Worm (Caenorhabditis elegans) whole organism, young adult: ENCODE results near the gene F38B2.4.
A peak's percentile ranks its signal among the peaks of the same experiment; 100 is the strongest.

Source experiments
- B0035.1 ChIP-seq: sonication (generic microtip); optimal IDR thresholded peaks from 2 replicates; lab custom pipeline; 2016; ENCODE audit warnings: missing genetic modification characterization, mild to moderate bottlenecking, missing compliant biosample characterization, missing genotype, missing genetic modification reagents
- B0261.1 ChIP-seq: sonication (generic microtip); optimal IDR thresholded peaks from 2 replicates; lab custom pipeline; 2016; ENCODE audit warnings: mild to moderate bottlenecking, missing genetic modification characterization, moderate library complexity, missing compliant biosample characterization
- B0336.3 ChIP-seq: fragments of 200-800 bp; sonication (Bioruptor generic); IDR thresholded peaks from 2 replicates; pipeline ENCODE4 v1.3.6; 2022; ENCODE audit warnings: missing genetic modification characterization, missing compliant biosample characterization
- F22D6.2 ChIP-seq: sonication (generic microtip); optimal IDR thresholded peaks from 2 replicates; lab custom pipeline; 2016; ENCODE audit warnings: mild to moderate bottlenecking, missing genetic modification characterization, missing compliant biosample characterization
- F33H1.4 ChIP-seq: fragments of 200-800 bp; sonication (Bioruptor generic); IDR thresholded peaks from 2 replicates; pipeline ENCODE4 v1.3.6; 2022; ENCODE audit warnings: missing genetic modification reagents, missing genetic modification characterization, missing compliant biosample characterization
- F37B4.10 ChIP-seq: fragments of 200-800 bp; sonication (Bioruptor generic); IDR thresholded peaks from 2 replicates; pipeline ENCODE4 v1.3.6; 2022; ENCODE audit warnings: missing genetic modification characterization, missing compliant biosample characterization
- F52B5.7 ChIP-seq: sonication (generic microtip); optimal IDR thresholded peaks from 2 replicates; lab custom pipeline; 2016; ENCODE audit warnings: mild to moderate bottlenecking, missing genetic modification characterization, missing compliant biosample characterization
- F57A8.1 ChIP-seq: fragments of 200-800 bp; sonication (Bioruptor generic); optimal IDR thresholded peaks from 2 replicates; lab custom pipeline; 2018; ENCODE audit warnings: mild to moderate bottlenecking, missing genetic modification characterization, moderate library complexity, missing compliant biosample characterization
- K12H6.12 ChIP-seq: fragments of 200-800 bp; sonication (Bioruptor generic); optimal IDR thresholded peaks from 2 replicates; lab custom pipeline; 2018; ENCODE audit warnings: mild to moderate bottlenecking, missing genetic modification characterization, missing compliant biosample characterization
- T07F8.4 ChIP-seq: sonication (generic microtip); optimal IDR thresholded peaks from 2 replicates; lab custom pipeline; 2016; ENCODE audit warnings: mild to moderate bottlenecking, missing genetic modification characterization, moderate library complexity, missing compliant biosample characterization
- T26A5.8 ChIP-seq: sonication (generic microtip); optimal IDR thresholded peaks from 2 replicates; lab custom pipeline; 2016; ENCODE audit warnings: missing genetic modification characterization, missing compliant biosample characterization
- Y53G8AR.9 ChIP-seq: fragments of 200-800 bp; sonication (Bioruptor generic); conservative IDR thresholded peaks from 2 replicates; pipeline ENCODE4 v1.3.6; 2022; ENCODE audit warnings: missing genetic modification reagents, missing genetic modification characterization, missing compliant biosample characterization
- Y67H2A.10 ChIP-seq: fragments of 200-800 bp; sonication (Bioruptor generic); conservative IDR thresholded peaks from 2 replicates; pipeline ENCODE4 v1.3.6; 2022; ENCODE audit warnings: missing genetic modification reagents, missing genetic modification characterization, missing compliant biosample characterization
- Y95B8A.8 ChIP-seq: fragments of 200-800 bp; sonication (Bioruptor generic); IDR thresholded peaks from 2 replicates; pipeline ENCODE4 v1.3.6; 2022; ENCODE audit warnings: missing genetic modification reagents, missing genetic modification characterization, missing compliant biosample characterization
- attf-3 ChIP-seq: fragments of 200-800 bp; sonication (Bioruptor generic); conservative IDR thresholded peaks from 2 replicates; pipeline ENCODE4 v1.3.6; 2022; ENCODE audit warnings: missing genetic modification reagents, missing genetic modification characterization, missing compliant biosample characterization
- attf-5 ChIP-seq: fragments of 200-800 bp; sonication (Bioruptor generic); optimal IDR thresholded peaks from 2 replicates; lab custom pipeline; 2018; ENCODE audit warnings: mild to moderate bottlenecking, missing genetic modification characterization, missing compliant biosample characterization
- bed-2 ChIP-seq: fragments of 200-800 bp; sonication (Bioruptor generic); IDR thresholded peaks from 2 replicates; pipeline ENCODE4 v1.3.6; 2022; ENCODE audit warnings: missing genetic modification reagents, missing genetic modification characterization, missing compliant biosample characterization
- cebp-2 ChIP-seq: fragments of 200-800 bp; sonication (Bioruptor generic); IDR thresholded peaks from 2 replicates; pipeline ENCODE4 v1.3.6; 2022; ENCODE audit warnings: missing genetic modification characterization, missing compliant biosample characterization
- ceh-100 ChIP-seq: fragments of 200-800 bp; sonication (Bioruptor generic); IDR thresholded peaks from 2 replicates; pipeline ENCODE4 v1.3.6; 2022; ENCODE audit warnings: missing genetic modification reagents, missing genetic modification characterization, missing compliant biosample characterization
- ceh-58 ChIP-seq: fragments of 200-800 bp; sonication (Bioruptor generic); IDR thresholded peaks from 2 replicates; pipeline ENCODE4 v1.3.6; 2022; ENCODE audit warnings: missing genetic modification characterization, missing compliant biosample characterization
- dpl-1 ChIP-seq: fragments of 150-350 bp; optimal IDR thresholded peaks from 2 replicates; lab custom pipeline; 2014; ENCODE audit warnings: missing biosample characterization, missing genetic modification reagents, missing genetic modification characterization
- egrh-3 ChIP-seq: fragments of 200-800 bp; sonication (Bioruptor generic); IDR thresholded peaks from 2 replicates; pipeline ENCODE4 v1.3.6; 2022; ENCODE audit warnings: missing genetic modification reagents, missing genetic modification characterization, missing compliant biosample characterization
- ekl-4 ChIP-seq: fragments of 200-800 bp; sonication (Bioruptor generic); IDR thresholded peaks from 2 replicates; pipeline ENCODE4 v1.3.6; 2022; ENCODE audit warnings: missing genetic modification reagents, missing genetic modification characterization, missing compliant biosample characterization
- ets-4 ChIP-seq: fragments of 200-800 bp; sonication (Bioruptor generic); optimal IDR thresholded peaks from 2 replicates; lab custom pipeline; 2018; ENCODE audit warnings: mild to moderate bottlenecking, missing genetic modification characterization, missing compliant biosample characterization
- gei-17 ChIP-seq: fragments of 200-800 bp; sonication (Bioruptor generic); optimal IDR thresholded peaks from 2 replicates; lab custom pipeline; 2018; ENCODE audit warnings: mild to moderate bottlenecking, missing genetic modification characterization, missing compliant biosample characterization
- him-1 ChIP-seq: sonication (generic microtip); optimal IDR thresholded peaks from 2 replicates; lab custom pipeline; 2016; ENCODE audit warnings: missing genotype, missing genetic modification reagents, missing genetic modification characterization, missing compliant biosample characterization
- hlh-12 ChIP-seq: sonication (generic microtip); optimal IDR thresholded peaks from 2 replicates; lab custom pipeline; 2016; ENCODE audit warnings: missing genetic modification characterization, missing compliant biosample characterization
- hmg-1.2 ChIP-seq: fragments of 200-800 bp; sonication (Bioruptor generic); IDR thresholded peaks from 2 replicates; pipeline ENCODE4 v1.3.6; 2022; ENCODE audit warnings: missing genetic modification reagents, missing genetic modification characterization, missing compliant biosample characterization
- hsf-1 ChIP-seq: fragments of 200-800 bp; sonication (Bioruptor generic); IDR thresholded peaks from 2 replicates; pipeline ENCODE4 v1.3.6; 2022; ENCODE audit warnings: missing genetic modification reagents, missing genetic modification characterization, missing compliant biosample characterization
- lag-1 ChIP-seq: fragments of 200-800 bp; sonication (Bioruptor generic); IDR thresholded peaks from 2 replicates; pipeline ENCODE4 v1.3.6; 2022; ENCODE audit warnings: missing genetic modification reagents, missing genetic modification characterization, missing compliant biosample characterization
- let-526 ChIP-seq: fragments of 200-800 bp; sonication (Bioruptor generic); IDR thresholded peaks from 2 replicates; pipeline ENCODE4 v1.3.6; 2022; ENCODE audit warnings: missing genetic modification reagents, missing genetic modification characterization, missing compliant biosample characterization
- lin-35 ChIP-seq, 3 experiments: fragments of 150-350 bp in 2 of 3; sonication (generic microtip) in 1 of 3; optimal IDR thresholded peaks; 2 replicates each; lab custom pipeline; 2014 to 2018; ENCODE audit warnings: missing biosample characterization in 3 of 3, missing genetic modification characterization in 3 of 3, missing genetic modification reagents in 3 of 3
- lir-1 ChIP-seq: fragments of 200-800 bp; sonication (Bioruptor generic); conservative IDR thresholded peaks from 2 replicates; pipeline ENCODE4 v1.3.6; 2022; ENCODE audit warnings: missing genetic modification reagents, missing genetic modification characterization, missing compliant biosample characterization
- madf-3 ChIP-seq: fragments of 200-800 bp; sonication (Bioruptor generic); IDR thresholded peaks from 2 replicates; pipeline ENCODE4 v1.3.6; 2022; ENCODE audit warnings: missing genetic modification reagents, missing genetic modification characterization, missing compliant biosample characterization
- madf-6 ChIP-seq: fragments of 200-800 bp; sonication (Bioruptor generic); IDR thresholded peaks from 2 replicates; pipeline ENCODE4 v1.3.6; 2022; ENCODE audit warnings: missing genetic modification reagents, missing genetic modification characterization, missing compliant biosample characterization
- madf-8 ChIP-seq: fragments of 200-800 bp; sonication (Bioruptor generic); conservative IDR thresholded peaks from 2 replicates; pipeline ENCODE4 v1.3.6; 2022; ENCODE audit warnings: missing genetic modification reagents, missing genetic modification characterization, missing compliant biosample characterization
- nhr-120 ChIP-seq: fragments of 200-800 bp; sonication (Bioruptor generic); IDR thresholded peaks from 2 replicates; pipeline ENCODE4 v1.3.6; 2022; ENCODE audit warnings: missing genetic modification characterization, missing compliant biosample characterization
- nhr-179 ChIP-seq: sonication (generic microtip); optimal IDR thresholded peaks from 2 replicates; lab custom pipeline; 2016; ENCODE audit warnings: mild to moderate bottlenecking, missing genetic modification characterization, missing compliant biosample characterization
- nhr-27 ChIP-seq: fragments of 200-800 bp; sonication (Bioruptor generic); optimal IDR thresholded peaks from 2 replicates; lab custom pipeline; 2018; ENCODE audit warnings: mild to moderate bottlenecking, missing genetic modification characterization, moderate library complexity, missing compliant biosample characterization
- nhr-80 ChIP-seq: sonication (generic microtip); optimal IDR thresholded peaks from 2 replicates; lab custom pipeline; 2016; ENCODE audit warnings: missing genetic modification characterization, missing compliant biosample characterization
- pbrm-1 ChIP-seq: fragments of 200-800 bp; sonication (Bioruptor generic); IDR thresholded peaks from 2 replicates; pipeline ENCODE4 v1.3.6; 2022; ENCODE audit warnings: missing genetic modification reagents, missing genetic modification characterization, missing compliant biosample characterization
- sdz-38 ChIP-seq: sonication (generic microtip); optimal IDR thresholded peaks from 2 replicates; lab custom pipeline; 2016; ENCODE audit warnings: missing genotype, missing genetic modification characterization, missing compliant biosample characterization
- snpc-1.1 ChIP-seq: sonication (generic microtip); optimal IDR thresholded peaks from 2 replicates; lab custom pipeline; 2017; ENCODE audit warnings: missing genetic modification characterization, mild to moderate bottlenecking, missing compliant biosample characterization, antibody characterized with exemption, moderate library complexity, missing genotype, missing genetic modification reagents; ENCODE audit not compliant: insufficient read depth
- snpc-3.4 ChIP-seq: sonication (generic microtip); optimal IDR thresholded peaks from 2 replicates; lab custom pipeline; 2017; ENCODE audit warnings: missing genetic modification characterization, mild to moderate bottlenecking, missing compliant biosample characterization, antibody characterized with exemption, moderate library complexity, missing genotype, missing genetic modification reagents
- somi-1 ChIP-seq: fragments of 200-800 bp; sonication (Bioruptor generic); optimal IDR thresholded peaks from 2 replicates; lab custom pipeline; 2018; ENCODE audit warnings: mild to moderate bottlenecking, missing genetic modification characterization, missing compliant biosample characterization
- tlf-1 ChIP-seq: fragments of 200-800 bp; sonication (Bioruptor generic); optimal IDR thresholded peaks from 2 replicates; lab custom pipeline; 2018; ENCODE audit warnings: mild to moderate bottlenecking, missing genetic modification characterization, missing compliant biosample characterization
- unc-62 ChIP-seq: fragments of 150-350 bp; optimal IDR thresholded peaks from 2 replicates; lab custom pipeline; 2014; ENCODE audit warnings: missing biosample characterization, missing genetic modification reagents, missing genetic modification characterization
- ztf-18 ChIP-seq: sonication (generic microtip); optimal IDR thresholded peaks from 2 replicates; lab custom pipeline; 2016; ENCODE audit warnings: missing genotype, mild to moderate bottlenecking, missing genetic modification characterization, missing compliant biosample characterization
- ztf-26 ChIP-seq: sonication (generic microtip); optimal IDR thresholded peaks from 2 replicates; lab custom pipeline; 2017; ENCODE audit warnings: missing genetic modification characterization, missing compliant biosample characterization
- ztf-3 ChIP-seq: fragments of 200-800 bp; sonication (Bioruptor generic); optimal IDR thresholded peaks from 2 replicates; lab custom pipeline; 2018; ENCODE audit warnings: mild to moderate bottlenecking, missing genetic modification characterization, missing compliant biosample characterization

The F38B2.4 gene

DNA sequence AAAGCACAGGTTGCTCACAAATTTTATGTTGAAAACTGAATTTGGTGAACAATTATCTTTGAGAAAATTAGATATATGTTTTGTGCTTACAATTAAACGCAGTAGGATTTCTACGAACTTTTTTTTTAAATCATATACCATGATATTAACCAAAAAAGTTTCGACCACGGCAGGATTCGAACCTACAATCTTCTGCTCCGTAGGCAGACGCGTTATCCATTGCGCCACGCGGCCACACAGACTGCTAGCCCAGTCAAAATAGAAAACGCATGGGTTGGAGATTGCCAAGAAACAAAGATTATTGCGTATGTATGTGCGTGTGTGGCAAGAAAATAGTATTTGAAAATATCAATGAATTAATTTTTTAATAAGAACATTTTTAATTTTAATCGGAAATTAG, 35.1 kb downstream of the F38B2.4 start (continued):
- TF ChIP-seq F37B4.10 (GFP tag; lab: Robert Waterston, UW) = no peak
- no peak for TF ChIP-seq ztf-3 (GFP tag; lab: Kevin White, UChicago)
- no peak for TF ChIP-seq F52B5.7 (tag; lab: Kevin White, UChicago)
- TF ChIP-seq ets-4 (GFP tag; lab: Kevin White, UChicago) = no peak
- TF ChIP-seq Y53G8AR.9 = no peak
- TF ChIP-seq attf-5 (GFP tag; lab: Kevin White, UChicago) = peak; percentile 40
- TF ChIP-seq gei-17 (GFP tag; lab: Kevin White, UChicago) = no peak
- peak; percentile 80 for TF ChIP-seq snpc-3.4 (tag; lab: Kevin White, UChicago)
- peak; percentile 55 for TF ChIP-seq K12H6.12 (tag; lab: Kevin White, UChicago)
- TF ChIP-seq attf-3 = 0 out of 2 replicates have a peak, but pooled peaks have one; percentile 18
- TF ChIP-seq egrh-3 (GFP tag; lab: Robert Waterston, UW) = peak; percentile 23; the same call in 1 of the 2 replicates
- no peak for TF ChIP-seq hlh-12 (tag; lab: Kevin White, UChicago)
- TF ChIP-seq T07F8.4 = peak; percentile 48
- TF ChIP-seq lin-35 (GFP tag; optimal IDR thresholded peaks at IDR 0.05; lab: Kevin White, UChicago) = peak in 1 of 3 experiments; percentile 32
- TF ChIP-seq madf-6 (GFP tag; lab: Robert Waterston, UW) = peak; percentile 20; the same call in 1 of the 2 replicates
- TF ChIP-seq Y67H2A.10 = no peak
- peak; percentile 83 for TF ChIP-seq B0261.1 (tag; lab: Kevin White, UChicago)
- no peak for TF ChIP-seq ekl-4 (GFP tag; lab: Robert Waterston, UW)
- TF ChIP-seq let-526 (GFP tag; lab: Robert Waterston, UW) = no peak
- TF ChIP-seq cebp-2 (GFP tag; lab: Robert Waterston, UW) = no peak
- TF ChIP-seq lag-1 = no peak
- peak; percentile 57 for TF ChIP-seq B0035.1
- TF ChIP-seq F57A8.1 = no peak
- TF ChIP-seq B0336.3 (GFP tag; lab: Robert Waterston, UW) = no peak
- TF ChIP-seq tlf-1 (GFP tag; lab: Kevin White, UChicago) = no peak
- no peak for TF ChIP-seq ztf-26 (tag; lab: Kevin White, UChicago)
- TF ChIP-seq hmg-1.2 (GFP tag; lab: Robert Waterston, UW) = peak; percentile 76
- no peak for TF ChIP-seq sdz-38 (tag; lab: Kevin White, UChicago)
- no peak for TF ChIP-seq nhr-120 (GFP tag; lab: Robert Waterston, UW)
- no peak for TF ChIP-seq bed-2 (GFP tag; lab: Robert Waterston, UW)
- TF ChIP-seq F33H1.4 (GFP tag; lab: Robert Waterston, UW) = no peak
- no peak for TF ChIP-seq madf-8
- TF ChIP-seq ceh-58 (GFP tag; lab: Robert Waterston, UW) = no peak
- peak; percentile 92 for TF ChIP-seq pbrm-1 (GFP tag; lab: Robert Waterston, UW)
- peak; percentile 42 for TF ChIP-seq somi-1 (GFP tag; lab: Kevin White, UChicago)
- TF ChIP-seq madf-3 (GFP tag; lab: Robert Waterston, UW) = no peak
- TF ChIP-seq him-1 = peak; percentile 90
- no peak for TF ChIP-seq nhr-27 (tag; lab: Kevin White, UChicago)
- peak; percentile 67 for TF ChIP-seq ztf-18 (tag; lab: Kevin White, UChicago)
- TF ChIP-seq Y95B8A.8 (GFP tag; lab: Robert Waterston, UW) = no peak
- TF ChIP-seq nhr-179 (tag; lab: Kevin White, UChicago) = peak; percentile 52
- TF ChIP-seq ceh-100 = peak; percentile 49; the same call in 1 of the 2 replicates
- TF ChIP-seq snpc-1.1 (tag; lab: Kevin White, UChicago) = peak; percentile 19
- TF ChIP-seq unc-62 (GFP tag; lab: Kevin White, UChicago) = no peak
- no peak for TF ChIP-seq nhr-80 (tag; lab: Kevin White, UChicago)
- TF ChIP-seq F22D6.2 (tag; lab: Kevin White, UChicago) = no peak
- TF ChIP-seq lir-1 (GFP tag; lab: Robert Waterston, UW) = no peak
- TF ChIP-seq T26A5.8 = no peak
- no peak for TF ChIP-seq dpl-1 (GFP tag; lab: Kevin White, UChicago)
- no peak for TF ChIP-seq hsf-1 (GFP tag; lab: Robert Waterston, UW)
